Worm (Caenorhabditis elegans) whole organism, L1 larva: ENCODE results near the gene mdf-1.

Experiments
- C04F5.9 ChIP-seq: sonication (generic microtip); optimal IDR thresholded peaks from 2 replicates; lab custom pipeline; 2016; ENCODE audit warnings: missing genetic modification characterization, missing compliant biosample characterization
- C34B4.2 ChIP-seq: sonication (generic microtip); optimal IDR thresholded peaks from 2 replicates; lab custom pipeline; 2017; ENCODE audit warnings: mild to moderate bottlenecking, missing genetic modification characterization, missing compliant biosample characterization
- F16B12.6 ChIP-seq: fragments of 150-350 bp; optimal IDR thresholded peaks from 2 replicates; lab custom pipeline; 2014; ENCODE audit warnings: missing biosample characterization, missing genetic modification characterization
- aha-1 ChIP-seq: fragments of 150-350 bp; optimal IDR thresholded peaks from 2 replicates; lab custom pipeline; 2014; ENCODE audit warnings: missing biosample characterization, missing genetic modification characterization
- aly-2 ChIP-seq: fragments of 150-350 bp; optimal IDR thresholded peaks from 2 replicates; lab custom pipeline; 2014; ENCODE audit warnings: missing biosample characterization, missing genetic modification characterization
- ceh-63 ChIP-seq: fragments of 200-800 bp; sonication (Bioruptor generic); optimal IDR thresholded peaks from 2 replicates; lab custom pipeline; 2018; ENCODE audit warnings: mild to moderate bottlenecking, missing genetic modification characterization, missing compliant biosample characterization
- ceh-8 ChIP-seq: fragments of 200-800 bp; sonication (Bioruptor generic); optimal IDR thresholded peaks from 2 replicates; lab custom pipeline; 2018; ENCODE audit warnings: mild to moderate bottlenecking, missing genetic modification characterization, moderate library complexity, missing compliant biosample characterization
- ceh-82 ChIP-seq, 3 experiments: fragments of 150-350 bp in 1 of 3; sonication (generic microtip) in 2 of 3; optimal IDR thresholded peaks; 2 replicates each; lab custom pipeline; 2014 to 2017; ENCODE audit warnings: missing biosample characterization in 3 of 3, missing genetic modification characterization in 3 of 3
- ces-1 ChIP-seq: fragments of 150-350 bp; optimal IDR thresholded peaks from 2 replicates; lab custom pipeline; 2014; ENCODE audit warnings: missing biosample characterization, missing genetic modification reagents, missing genetic modification characterization
- dpl-1 ChIP-seq, 3 experiments: fragments of 150-350 bp in 2 of 3; sonication (generic microtip) in 1 of 3; optimal IDR thresholded peaks; 2 replicates each; lab custom pipeline; 2014 to 2017; ENCODE audit warnings: missing biosample characterization in 3 of 3, missing genetic modification characterization in 3 of 3, missing genetic modification reagents in 3 of 3
- dsc-1 ChIP-seq: sonication (generic microtip); optimal IDR thresholded peaks from 2 replicates; lab custom pipeline; 2016; ENCODE audit warnings: mild to moderate bottlenecking, missing genetic modification characterization, missing compliant biosample characterization
- efl-1 ChIP-seq, 4 experiments: fragments of 150-350 bp; optimal IDR thresholded peaks in 3 of 4; peaks in 1 of 4; 1 replicate in 1 of 4; 2 replicates in 3 of 4; lab custom pipeline; 2014; ENCODE audit warnings: missing biosample characterization in 2 of 4, missing genetic modification characterization in 2 of 4, missing genetic modification reagents in 2 of 4
- efl-3 ChIP-seq: fragments of 200-800 bp; sonication (Bioruptor generic); optimal IDR thresholded peaks from 2 replicates; lab custom pipeline; 2018; ENCODE audit warnings: mild to moderate bottlenecking, missing genetic modification characterization, missing compliant biosample characterization
- egl-13 ChIP-seq: sonication (generic microtip); optimal IDR thresholded peaks from 2 replicates; lab custom pipeline; 2016; ENCODE audit warnings: missing genotype, missing genetic modification reagents, missing genetic modification characterization, missing compliant biosample characterization
- egl-27 ChIP-seq, 2 experiments: fragments of 150-350 bp in 1 of 2; sonication (generic microtip); optimal IDR thresholded peaks; 3 replicates each; lab custom pipeline; 2017 to 2018; ENCODE audit warnings: missing biosample characterization in 2 of 2, missing genetic modification characterization in 2 of 2, missing genetic modification reagents in 2 of 2
- elt-2 ChIP-seq: sonication (generic microtip); optimal IDR thresholded peaks from 2 replicates; lab custom pipeline; 2016; ENCODE audit warnings: missing genetic modification characterization, mild to moderate bottlenecking, inconsistent platforms, missing compliant biosample characterization, missing genetic modification reagents
- ets-5 ChIP-seq: fragments of 200-800 bp; sonication (Bioruptor generic); IDR thresholded peaks from 2 replicates; pipeline ENCODE4 v1.3.6; 2022; ENCODE audit warnings: missing genetic modification characterization, missing compliant biosample characterization
- fkh-10 ChIP-seq: sonication (generic microtip); optimal IDR thresholded peaks from 2 replicates; lab custom pipeline; 2017; ENCODE audit warnings: missing biosample characterization, missing genetic modification reagents, missing genetic modification characterization
- fkh-4 ChIP-seq: sonication (generic microtip); optimal IDR thresholded peaks from 2 replicates; lab custom pipeline; 2016; ENCODE audit warnings: missing compliant biosample characterization, missing genetic modification characterization, borderline replicate concordance
- fkh-8 ChIP-seq: sonication (generic microtip); optimal IDR thresholded peaks from 2 replicates; lab custom pipeline; 2016; ENCODE audit warnings: mild to moderate bottlenecking, missing genetic modification characterization, missing compliant biosample characterization
- fos-1 ChIP-seq: fragments of 150-350 bp; optimal IDR thresholded peaks from 2 replicates; lab custom pipeline; 2014; ENCODE audit warnings: missing biosample characterization, missing genetic modification characterization
- hlh-17 ChIP-seq: fragments of 200-800 bp; sonication (Bioruptor generic); optimal IDR thresholded peaks from 2 replicates; lab custom pipeline; 2018; ENCODE audit warnings: missing genetic modification characterization, mild to moderate bottlenecking, missing compliant biosample characterization, moderate library complexity, borderline replicate concordance
- hpl-2 ChIP-seq: fragments of 150-350 bp; optimal IDR thresholded peaks from 2 replicates; lab custom pipeline; 2014; ENCODE audit warnings: missing biosample characterization, missing genetic modification reagents, missing genetic modification characterization
- isw-1 ChIP-seq: fragments of 200-800 bp; sonication (Bioruptor generic); IDR thresholded peaks from 2 replicates; pipeline ENCODE4 v1.3.6; 2022; ENCODE audit warnings: missing genetic modification characterization, missing compliant biosample characterization
- lin-15B ChIP-seq: fragments of 150-350 bp; sonication (generic microtip); optimal IDR thresholded peaks from 3 replicates; lab custom pipeline; 2014; ENCODE audit warnings: missing biosample characterization, missing genetic modification characterization
- lsy-2 ChIP-seq, 2 experiments: fragments of 150-350 bp; optimal IDR thresholded peaks; 2 replicates each; lab custom pipeline; 2014; ENCODE audit warnings: missing biosample characterization in 2 of 2, missing genetic modification characterization in 2 of 2
- mef-2 ChIP-seq: fragments of 150-350 bp; optimal IDR thresholded peaks from 2 replicates; lab custom pipeline; 2014; ENCODE audit warnings: missing biosample characterization, missing genetic modification characterization
- mep-1 ChIP-seq: fragments of 150-350 bp; optimal IDR thresholded peaks from 2 replicates; lab custom pipeline; 2014; ENCODE audit warnings: missing biosample characterization, missing genetic modification characterization
- nhr-28 ChIP-seq: fragments of 150-350 bp; optimal IDR thresholded peaks from 2 replicates; lab custom pipeline; 2014; ENCODE audit warnings: missing biosample characterization, missing genetic modification characterization
- nhr-71 ChIP-seq: sonication (generic microtip); optimal IDR thresholded peaks from 2 replicates; lab custom pipeline; 2016; ENCODE audit warnings: mild to moderate bottlenecking, missing genetic modification characterization, moderate library complexity, missing compliant biosample characterization
- nhr-84 ChIP-seq: sonication (generic microtip); optimal IDR thresholded peaks from 2 replicates; lab custom pipeline; 2017; ENCODE audit warnings: missing biosample characterization, missing genetic modification characterization
- nhr-90 ChIP-seq: sonication (generic microtip); optimal IDR thresholded peaks from 2 replicates; lab custom pipeline; 2016; ENCODE audit warnings: mild to moderate bottlenecking, missing genetic modification characterization, missing compliant biosample characterization; ENCODE audit not compliant: poor library complexity
- pag-3 ChIP-seq: sonication (generic microtip); optimal IDR thresholded peaks from 2 replicates; lab custom pipeline; 2017; ENCODE audit warnings: missing genetic modification characterization, mild to moderate bottlenecking, missing compliant biosample characterization, antibody characterized with exemption, borderline replicate concordance; ENCODE audit not compliant: insufficient read depth
- pax-3 ChIP-seq: fragments of 200-800 bp; sonication (Bioruptor generic); optimal IDR thresholded peaks from 2 replicates; lab custom pipeline; 2018; ENCODE audit warnings: mild to moderate bottlenecking, missing genetic modification characterization, moderate library complexity, missing compliant biosample characterization
- pqm-1 ChIP-seq: sonication (generic microtip); optimal IDR thresholded peaks from 3 replicates; lab custom pipeline; 2017; ENCODE audit warnings: missing biosample characterization, missing genetic modification characterization
- rnt-1 ChIP-seq: sonication (generic microtip); optimal IDR thresholded peaks from 2 replicates; lab custom pipeline; 2016; ENCODE audit warnings: mild to moderate bottlenecking, missing genetic modification characterization, moderate library complexity, missing compliant biosample characterization
- snpc-4 ChIP-seq: fragments of 150-350 bp; optimal IDR thresholded peaks from 2 replicates; lab custom pipeline; 2014; ENCODE audit warnings: missing biosample characterization, missing genetic modification characterization
- snu-23 ChIP-seq: sonication (generic microtip); optimal IDR thresholded peaks from 2 replicates; lab custom pipeline; 2016; ENCODE audit warnings: missing genetic modification characterization, missing compliant biosample characterization
- sox-4 ChIP-seq: sonication (generic microtip); optimal IDR thresholded peaks from 2 replicates; lab custom pipeline; 2016; ENCODE audit warnings: missing genetic modification characterization, missing compliant biosample characterization
- sup-37 ChIP-seq: fragments of 200-800 bp; sonication (Bioruptor generic); optimal IDR thresholded peaks from 2 replicates; lab custom pipeline; 2018; ENCODE audit warnings: mild to moderate bottlenecking, missing genetic modification characterization, missing compliant biosample characterization
- swsn-7 ChIP-seq: sonication (generic microtip); optimal IDR thresholded peaks from 2 replicates; lab custom pipeline; 2016; ENCODE audit warnings: missing genetic modification characterization, missing compliant biosample characterization
- tbx-2 ChIP-seq: sonication (generic microtip); optimal IDR thresholded peaks from 2 replicates; lab custom pipeline; 2016; ENCODE audit warnings: missing genetic modification characterization, missing compliant biosample characterization
- tlp-1 ChIP-seq: fragments of 150-350 bp; optimal IDR thresholded peaks from 2 replicates; lab custom pipeline; 2014; ENCODE audit warnings: missing biosample characterization, missing genetic modification characterization
- unc-130 ChIP-seq: fragments of 150-350 bp; optimal IDR thresholded peaks from 2 replicates; lab custom pipeline; 2017; ENCODE audit warnings: missing biosample characterization, missing genetic modification characterization, inconsistent platforms
- unc-30 ChIP-seq: sonication (generic microtip); optimal IDR thresholded peaks from 2 replicates; lab custom pipeline; 2017; ENCODE audit warnings: missing biosample characterization, missing genetic modification characterization
- unc-62 ChIP-seq: fragments of 150-350 bp; optimal IDR thresholded peaks from 2 replicates; lab custom pipeline; 2014; ENCODE audit warnings: missing biosample characterization, missing genetic modification reagents, missing genetic modification characterization
- xbp-1 ChIP-seq: sonication (generic microtip); optimal IDR thresholded peaks from 2 replicates; lab custom pipeline; 2016; ENCODE audit warnings: missing genetic modification characterization, missing compliant biosample characterization
- zag-1 ChIP-seq: fragments of 150-350 bp; optimal IDR thresholded peaks from 2 replicates; lab custom pipeline; 2014; ENCODE audit warnings: missing biosample characterization, missing genetic modification characterization
- zip-4 ChIP-seq: fragments of 200-800 bp; sonication (Bioruptor generic); optimal IDR thresholded peaks from 2 replicates; lab custom pipeline; 2018; ENCODE audit warnings: mild to moderate bottlenecking, missing genetic modification characterization, moderate library complexity, missing compliant biosample characterization
- ztf-11 ChIP-seq, 2 experiments: sonication (generic microtip); optimal IDR thresholded peaks; 2 replicates each; lab custom pipeline; 2016 to 2017; ENCODE audit warnings: missing genetic modification characterization in 2 of 2, missing biosample characterization in 1 of 2, missing compliant biosample characterization in 1 of 2
- ztf-4 ChIP-seq: fragments of 150-350 bp; optimal IDR thresholded peaks from 2 replicates; lab custom pipeline; 2014; ENCODE audit warnings: missing biosample characterization, missing genetic modification characterization

mdf-1 gene

ce11 chrV:9503152-9503817 is 40.7 kb downstream of the mdf-1 start:
- TF ChIP-seq C04F5.9 (tag; lab: Kevin White, UChicago) (peak; percentile 30), nhr-28 (no peak), F16B12.6 (tag; lab: Kevin White, UChicago) (peak; percentile 6), pag-3 (tag; lab: Kevin White, UChicago) (no peak), elt-2 (tag; lab: Kevin White, UChicago) (peak; percentile 68), lin-15B (no peak), snu-23 (GFP tag; lab: Kevin White, UChicago) (peak; percentile 89), nhr-90 (peak; percentile 83), efl-1 (optimal IDR thresholded peaks at IDR 0.05; lab: Kevin White, UChicago) (peak; percentile 54 to 57), efl-1 (GFP tag; optimal IDR thresholded peaks at IDR 0.05 in 1 of 2; lab: Kevin White, UChicago) (peak; percentile 34 to 95), mep-1 (tag; lab: Kevin White, UChicago) (peak; percentile 75), sup-37 (GFP tag; lab: Kevin White, UChicago) (no peak), zag-1 (tag; lab: Kevin White, UChicago) (no peak), isw-1 (GFP tag; lab: Robert Waterston, UW) (peak; percentile 46), unc-62 (GFP tag; lab: Kevin White, UChicago) (no peak), ceh-8 (peak; percentile 62), ces-1 (GFP tag; lab: Kevin White, UChicago) (no peak), tbx-2 (tag; lab: Kevin White, UChicago) (peak; percentile 75), fkh-8 (tag; lab: Kevin White, UChicago) (peak; percentile 68), hlh-17 (GFP tag; lab: Kevin White, UChicago) (no peak), sox-4 (tag; lab: Kevin White, UChicago) (peak; percentile 33), fkh-10 (GFP tag; lab: Kevin White, UChicago) (peak; percentile 40), swsn-7 (tag; lab: Kevin White, UChicago) (peak; percentile 77), lsy-2 (tag; optimal IDR thresholded peaks at IDR 0.05; lab: Kevin White, UChicago) (peak; percentile 56 to 71), unc-30 (tag; lab: Kevin White, UChicago) (no peak), ceh-82 (tag; optimal IDR thresholded peaks at IDR 0.05; lab: Kevin White, UChicago) (peak in 2 of 3 experiments; percentile 38 to 71), pax-3 (tag; lab: Kevin White, UChicago) (peak; percentile 64), tlp-1 (tag; lab: Kevin White, UChicago) (no peak), aly-2 (tag; lab: Kevin White, UChicago) (peak; percentile 19), nhr-71 (tag; lab: Kevin White, UChicago) (peak; percentile 87), egl-27 (tag; optimal IDR thresholded peaks at IDR 0.05; lab: Kevin White, UChicago) (no peak), C34B4.2 (tag; lab: Kevin White, UChicago) (no peak), xbp-1 (tag; lab: Kevin White, UChicago) (peak; percentile 69), ets-5 (GFP tag; lab: Robert Waterston, UW) (no peak), nhr-84 (tag; lab: Kevin White, UChicago) (no peak), dsc-1 (tag; lab: Kevin White, UChicago) (peak; percentile 81), zip-4 (GFP tag; lab: Kevin White, UChicago) (no peak), pqm-1 (tag; lab: Kevin White, UChicago) (no peak), fos-1 (tag; lab: Kevin White, UChicago) (peak; percentile 63), fkh-4 (tag; lab: Kevin White, UChicago) (no peak), mef-2 (tag; lab: Kevin White, UChicago) (no peak), dpl-1 (GFP tag; optimal IDR thresholded peaks at IDR 0.05; lab: Kevin White, UChicago) (peak; percentile 12 to 51 (median 49)), aha-1 (tag; lab: Kevin White, UChicago) (no peak), snpc-4 (tag; lab: Kevin White, UChicago) (peak; percentile 95), rnt-1 (tag; lab: Kevin White, UChicago) (peak; percentile 77), ceh-63 (GFP tag; lab: Kevin White, UChicago) (no peak), ztf-11 (tag; optimal IDR thresholded peaks at IDR 0.05; lab: Kevin White, UChicago) (peak in 1 of 2 experiments; percentile 15), egl-13 (tag; lab: Kevin White, UChicago) (peak; percentile 67), unc-130 (peak; percentile 44), ztf-4 (peak; percentile 25), hpl-2 (GFP tag; lab: Kevin White, UChicago) (no peak), efl-3 (no peak)
